Fruit fly (Drosophila melanogaster) whole organism, prepupa: ENCODE measurements around the gene THG.

Experiments used
- CG10631 ChIP-seq: fragments of 200-800 bp; sonication (Bioruptor generic); optimal IDR thresholded peaks from 2 replicates; lab custom pipeline; 2016; ENCODE audit warnings: missing biosample characterization, missing genetic modification characterization
- CG1621 ChIP-seq: fragments of 200-800 bp; sonication (Bioruptor generic); optimal IDR thresholded peaks from 3 replicates; lab custom pipeline; 2018; ENCODE audit warnings: missing biosample characterization, mild to moderate bottlenecking, missing genetic modification characterization
- CG16779 ChIP-seq: fragments of 200-800 bp; sonication (Bioruptor generic); optimal IDR thresholded peaks from 3 replicates; lab custom pipeline; 2017; ENCODE audit warnings: missing biosample characterization, mild to moderate bottlenecking, missing genetic modification characterization
- CG3032 ChIP-seq: fragments of 200-800 bp; optimal IDR thresholded peaks from 2 replicates; lab custom pipeline; 2019; ENCODE audit warnings: missing biosample characterization, mild to moderate bottlenecking, missing genetic modification characterization, moderate library complexity
- CG31627 ChIP-seq: fragments of 200-800 bp; sonication (Bioruptor generic); optimal IDR thresholded peaks from 3 replicates; lab custom pipeline; 2016; ENCODE audit warnings: missing biosample characterization, missing genetic modification characterization
- CG34406 ChIP-seq: fragments of 200-800 bp; sonication (Bioruptor generic); optimal IDR thresholded peaks from 3 replicates; lab custom pipeline; 2016; ENCODE audit warnings: missing biosample characterization, missing genetic modification characterization
- CG4318 ChIP-seq: fragments of 200-800 bp; sonication (Bioruptor generic); optimal IDR thresholded peaks from 3 replicates; lab custom pipeline; 2017; ENCODE audit warnings: missing biosample characterization, mild to moderate bottlenecking, missing genetic modification characterization
- CG6163 ChIP-seq: fragments of 200-800 bp; sonication (Bioruptor generic); IDR thresholded peaks from 3 replicates; pipeline ENCODE4 v1.3.6; 2022; ENCODE audit warnings: missing biosample characterization, missing genetic modification characterization
- CG6276 ChIP-seq: fragments of 200-800 bp; sonication (Bioruptor generic); optimal IDR thresholded peaks from 2 replicates; lab custom pipeline; 2017; ENCODE audit warnings: missing biosample characterization, mild to moderate bottlenecking, missing genetic modification characterization
- CG6792 ChIP-seq: fragments of 200-800 bp; sonication (Bioruptor generic); optimal IDR thresholded peaks from 3 replicates; lab custom pipeline; 2016; ENCODE audit warnings: missing biosample characterization, missing genetic modification characterization
- CG6854 ChIP-seq: fragments of 200-800 bp; sonication (Bioruptor generic); optimal IDR thresholded peaks from 2 replicates; lab custom pipeline; 2017; ENCODE audit warnings: missing biosample characterization, mild to moderate bottlenecking, missing genetic modification characterization
- CG7368 ChIP-seq: fragments of 200-800 bp; sonication (Bioruptor generic); optimal IDR thresholded peaks from 3 replicates; lab custom pipeline; 2016; ENCODE audit warnings: missing biosample characterization, missing genetic modification characterization
- CG8119 ChIP-seq: fragments of 200-800 bp; sonication (Bioruptor generic); IDR thresholded peaks from 3 replicates; pipeline ENCODE4 v1.3.6; 2022; ENCODE audit warnings: missing biosample characterization, missing genetic modification characterization
- CG8632 ChIP-seq: fragments of 200-800 bp; sonication (Bioruptor generic); optimal IDR thresholded peaks from 3 replicates; lab custom pipeline; 2016; ENCODE audit warnings: missing biosample characterization, missing genetic modification characterization
- Eip78C ChIP-seq: fragments of 200-800 bp; sonication (Bioruptor generic); peaks from one replicate; lab custom pipeline; 2016; ENCODE audit warnings: missing biosample characterization, missing genetic modification characterization
- Gug ChIP-seq: fragments of 200-800 bp; sonication (Bioruptor generic); IDR thresholded peaks from 2 replicates; pipeline ENCODE4 v1.3.6; 2022; ENCODE audit warnings: missing biosample characterization, missing genetic modification characterization
- Hr38 ChIP-seq: sonication (Bioruptor generic); optimal IDR thresholded peaks from 2 replicates; lab custom pipeline; 2016; ENCODE audit warnings: missing biosample characterization, missing genetic modification characterization
- Lpt ChIP-seq: fragments of 200-800 bp; sonication (Bioruptor generic); optimal IDR thresholded peaks from 3 replicates; lab custom pipeline; 2016; ENCODE audit warnings: missing biosample characterization, missing genetic modification characterization
- Smox ChIP-seq: fragments of 200-800 bp; sonication (Bioruptor generic); optimal IDR thresholded peaks from 3 replicates; lab custom pipeline; 2016; ENCODE audit warnings: missing biosample characterization, missing genetic modification characterization
- Sox14 ChIP-seq: fragments of 200-800 bp; sonication (Bioruptor generic); optimal IDR thresholded peaks from 3 replicates; lab custom pipeline; 2016; ENCODE audit warnings: missing biosample characterization, missing genetic modification characterization
- cyc ChIP-seq: fragments of 200-800 bp; sonication (Bioruptor generic); optimal IDR thresholded peaks from 3 replicates; lab custom pipeline; 2016; ENCODE audit warnings: missing biosample characterization, missing genetic modification characterization
- dsx ChIP-seq: fragments of 200-800 bp; optimal IDR thresholded peaks from 3 replicates; lab custom pipeline; 2019; ENCODE audit warnings: missing biosample characterization, mild to moderate bottlenecking, missing genetic modification characterization, moderate library complexity; ENCODE audit not compliant: poor library complexity, severe bottlenecking
- esn ChIP-seq: fragments of 200-800 bp; sonication (Bioruptor generic); optimal IDR thresholded peaks from 2 replicates; lab custom pipeline; 2016; ENCODE audit warnings: missing biosample characterization, mild to moderate bottlenecking, missing genetic modification characterization, moderate library complexity
- lz ChIP-seq: fragments of 200-800 bp; sonication (Bioruptor generic); optimal IDR thresholded peaks from 3 replicates; lab custom pipeline; 2016; ENCODE audit warnings: missing biosample characterization, missing genetic modification characterization
- net ChIP-seq: fragments of 200-800 bp; sonication (Bioruptor generic); optimal IDR thresholded peaks from 3 replicates; lab custom pipeline; 2016; ENCODE audit warnings: missing biosample characterization, missing genetic modification characterization
- pdm3 ChIP-seq: fragments of 200-800 bp; sonication (Bioruptor generic); optimal IDR thresholded peaks from 3 replicates; lab custom pipeline; 2016; ENCODE audit warnings: missing biosample characterization, missing genetic modification characterization
- vri ChIP-seq: fragments of 200-800 bp; sonication (Bioruptor generic); optimal IDR thresholded peaks from 3 replicates; lab custom pipeline; 2016; ENCODE audit warnings: missing biosample characterization, mild to moderate bottlenecking, missing genetic modification characterization

THG gene

dm6 chr2L:15055105-15055504, 45.6 kb upstream of the THG start:
- TF ChIP-seq CG31627 (GFP tag; lab: Kevin White, UChicago) = no peak
- no peak for TF ChIP-seq Gug (GFP tag; lab: Robert Waterston, UW)
- no peak for TF ChIP-seq vri (GFP tag; lab: Kevin White, UChicago)
- no peak for TF ChIP-seq Sox14
- TF ChIP-seq Hr38 (GFP tag; lab: Kevin White, UChicago) = no peak
- TF ChIP-seq dsx = no peak
- TF ChIP-seq CG1621 (tag; lab: Kevin White, UChicago) = no peak
- no peak for TF ChIP-seq net (GFP tag; lab: Kevin White, UChicago)
- TF ChIP-seq CG4318 (GFP tag; lab: Kevin White, UChicago) = no peak
- no peak for TF ChIP-seq CG6792 (GFP tag; lab: Kevin White, UChicago)

- TF ChIP-seq Lpt (peak; percentile 18), CG8119 (GFP tag; lab: Robert Waterston, UW) (peak; percentile 31; the same call in 1 of the 3 replicates), CG10631 (GFP tag; lab: Kevin White, UChicago) (peak; percentile 49), Hr38 (GFP tag; lab: Kevin White, UChicago) (no peak)
These were observed 43.4 kb upstream of the THG start for dm6 chr2L:15052805-15053388.

dm6 chr2L:15043718-15044117, 34.2 kb upstream of the THG start:
- TF ChIP-seq CG6276 (GFP tag; lab: Kevin White, UChicago) (no peak), cyc (GFP tag; lab: Kevin White, UChicago) (no peak), CG7368 (GFP tag; lab: Kevin White, UChicago) (no peak)

- TF ChIP-seq pdm3 (GFP tag; lab: Kevin White, UChicago) (no peak), CG31627 (GFP tag; lab: Kevin White, UChicago) (peak; percentile 16), lz (peak; percentile 43), CG3032 (tag; lab: Kevin White, UChicago) (peak; percentile 28), esn (GFP tag; lab: Kevin White, UChicago) (peak; percentile 23), CG6854 (peak; percentile 55), cyc (GFP tag; lab: Kevin White, UChicago) (peak; percentile 43), CG6163 (GFP tag; lab: Robert Waterston, UW) (peak; percentile 44; the same call in 1 of the 3 replicates), CG6792 (GFP tag; lab: Kevin White, UChicago) (no peak)
These were observed 29.8 kb upstream of the THG start for dm6 chr2L:15039309-15039772.

- peak; percentile 8 for TF ChIP-seq Eip78C (GFP tag; lab: Kevin White, UChicago)
- no peak for TF ChIP-seq CG8632 (GFP tag; lab: Kevin White, UChicago)
These were observed 29.1 kb upstream of the THG start, which contains the start of gene CIAPIN1 for dm6 chr2L:15038339-15039308. Gene CIAPIN1 (minus strand): TSS chr2L:15038861.

- no peak for TF ChIP-seq CG34406 (GFP tag; lab: Kevin White, UChicago)
- no peak for TF ChIP-seq Smox (GFP tag; lab: Kevin White, UChicago)
- TF ChIP-seq CG16779 = no peak
- TF ChIP-seq CG8119 (GFP tag; lab: Robert Waterston, UW) = no peak
These were observed 25.8 kb upstream of the THG start, which contains the start of gene yellow-c for dm6 chr2L:15035366-15035765. Gene yellow-c (plus strand): TSS chr2L:15035394.
